Worm (Caenorhabditis elegans): ENCODE data around the gene T28F3.11.

ce11 chrIV:17258824-17259223 is 32.7 kb downstream of the T28F3.11 start:
- TF ChIP-seq ama-1 (optimal IDR thresholded peaks at IDR 0.05) (no peak), ceh-36 (tag; optimal IDR thresholded peaks at IDR 0.05) (no peak), B0310.2 (tag; optimal IDR thresholded peaks at IDR 0.05) (no peak), hmg-4 (GFP tag; optimal IDR thresholded peaks at IDR 0.05) (no peak), tbx-37 (GFP tag; conservative IDR thresholded peaks at IDR 0.05) (no peak), hnd-1 (tag; optimal IDR thresholded peaks at IDR 0.05) (no peak), tbx-11 (GFP tag; IDR thresholded peaks at IDR 0.05) (no peak), scrt-1 (GFP tag; IDR thresholded peaks at IDR 0.05) (no peak), hmbx-1 (tag; optimal IDR thresholded peaks at IDR 0.05) (no peak), flt-1 (GFP tag; IDR thresholded peaks at IDR 0.05) (no peak)
